Worm (Caenorhabditis elegans) whole organism, early embryonic: Measurements from ENCODE around the gene mct-5.

Source experiments
- B0310.2 ChIP-seq: sonication (generic microtip); optimal IDR thresholded peaks from 2 replicates; lab custom pipeline; 2016; ENCODE audit warnings: mild to moderate bottlenecking, missing genetic modification characterization, missing compliant biosample characterization
- F13C5.2 ChIP-seq: sonication (generic microtip); optimal IDR thresholded peaks from 2 replicates; lab custom pipeline; 2017; ENCODE audit warnings: mild to moderate bottlenecking, missing genetic modification characterization, inconsistent platforms, missing compliant biosample characterization
- aly-1 ChIP-seq: sonication (generic microtip); optimal IDR thresholded peaks from 2 replicates; lab custom pipeline; 2016; ENCODE audit warnings: missing genetic modification characterization, missing compliant biosample characterization
- ama-1 ChIP-seq: fragments of 150-350 bp; optimal IDR thresholded peaks from 2 replicates; lab custom pipeline; 2014
- ceh-13 ChIP-seq: fragments of 200-800 bp; sonication (Bioruptor generic); optimal IDR thresholded peaks from 2 replicates; lab custom pipeline; 2018; ENCODE audit warnings: mild to moderate bottlenecking, missing genetic modification characterization, missing compliant biosample characterization
- ceh-36 ChIP-seq: sonication (generic microtip); optimal IDR thresholded peaks from 2 replicates; lab custom pipeline; 2016; ENCODE audit warnings: missing genetic modification characterization, inconsistent platforms, missing compliant biosample characterization
- flt-1 ChIP-seq: fragments of 200-800 bp; sonication (Bioruptor generic); IDR thresholded peaks from 2 replicates; pipeline ENCODE4 v1.3.6; 2022; ENCODE audit warnings: missing genetic modification characterization, missing compliant biosample characterization
- hmbx-1 ChIP-seq: sonication (generic microtip); optimal IDR thresholded peaks from 2 replicates; lab custom pipeline; 2016; ENCODE audit warnings: mild to moderate bottlenecking, missing genetic modification characterization, missing compliant biosample characterization
- hmg-4 ChIP-seq: fragments of 200-800 bp; sonication (Bioruptor generic); optimal IDR thresholded peaks from 2 replicates; lab custom pipeline; 2018; ENCODE audit warnings: mild to moderate bottlenecking, missing genetic modification characterization, missing compliant biosample characterization
- hnd-1 ChIP-seq: sonication (generic microtip); optimal IDR thresholded peaks from 2 replicates; lab custom pipeline; 2016; ENCODE audit warnings: missing genetic modification characterization, missing compliant biosample characterization
- pes-1 ChIP-seq: fragments of 200-800 bp; sonication (Bioruptor generic); IDR thresholded peaks from 2 replicates; pipeline ENCODE4 v1.3.6; 2022; ENCODE audit warnings: missing genetic modification reagents, missing genetic modification characterization, missing compliant biosample characterization
- scrt-1 ChIP-seq: fragments of 200-800 bp; sonication (Bioruptor generic); IDR thresholded peaks from 2 replicates; pipeline ENCODE4 v1.3.6; 2022; ENCODE audit warnings: missing genetic modification characterization, missing compliant biosample characterization
- tbx-37 ChIP-seq: fragments of 200-800 bp; sonication (Bioruptor generic); conservative IDR thresholded peaks from 2 replicates; pipeline ENCODE4 v1.3.6; 2022; ENCODE audit warnings: missing genetic modification reagents, missing genetic modification characterization, missing compliant biosample characterization

ce11 chrII:7106313-7106712 lies 7.9 kb upstream of the mct-5 start:
- no peak for TF ChIP-seq flt-1
- TF ChIP-seq hmbx-1 = no peak
- no peak for TF ChIP-seq ama-1 (lab: Kevin White, UChicago)
- TF ChIP-seq F13C5.2 (tag; lab: Kevin White, UChicago) = no peak
- TF ChIP-seq hnd-1 (tag; lab: Kevin White, UChicago) = no peak
- no peak for TF ChIP-seq ceh-36
- TF ChIP-seq tbx-37 (GFP tag; lab: Robert Waterston, UW) = no peak
- TF ChIP-seq pes-1 (GFP tag; lab: Robert Waterston, UW) = no peak
- TF ChIP-seq scrt-1 (GFP tag; lab: Robert Waterston, UW) = no peak
- TF ChIP-seq ceh-13 = no peak
- TF ChIP-seq aly-1 (tag; lab: Kevin White, UChicago) = no peak
- TF ChIP-seq hmg-4 (GFP tag; lab: Kevin White, UChicago) = no peak
- TF ChIP-seq B0310.2 (tag; lab: Kevin White, UChicago) = no peak
